Worm (Caenorhabditis elegans) whole organism, mixed stage, embryonic: ENCODE measurements around the gene sru-19.

Source experiments
- M03D4.4 ChIP-seq: sonication (generic microtip); optimal IDR thresholded peaks from 2 replicates; lab custom pipeline; 2017; ENCODE audit warnings: mild to moderate bottlenecking, missing genetic modification characterization, missing compliant biosample characterization
- cnd-1 ChIP-seq: fragments of 200-800 bp; sonication (Bioruptor generic); optimal IDR thresholded peaks from 2 replicates; lab custom pipeline; 2018; ENCODE audit warnings: mild to moderate bottlenecking, missing genetic modification characterization, missing compliant biosample characterization
- elt-3 ChIP-seq: fragments of 150-350 bp; optimal IDR thresholded peaks from 2 replicates; lab custom pipeline; 2014; ENCODE audit warnings: missing biosample characterization, missing genetic modification characterization
- lin-13 ChIP-seq: fragments of 150-350 bp; optimal IDR thresholded peaks from 2 replicates; lab custom pipeline; 2014; ENCODE audit warnings: missing biosample characterization, missing genetic modification characterization
- lsy-2 ChIP-seq: fragments of 150-350 bp; optimal IDR thresholded peaks from 2 replicates; lab custom pipeline; 2014; ENCODE audit warnings: missing biosample characterization, missing genetic modification characterization
- nhr-237 ChIP-seq: fragments of 150-350 bp; optimal IDR thresholded peaks from 2 replicates; lab custom pipeline; 2014; ENCODE audit warnings: missing biosample characterization, missing genetic modification characterization

DNA sequence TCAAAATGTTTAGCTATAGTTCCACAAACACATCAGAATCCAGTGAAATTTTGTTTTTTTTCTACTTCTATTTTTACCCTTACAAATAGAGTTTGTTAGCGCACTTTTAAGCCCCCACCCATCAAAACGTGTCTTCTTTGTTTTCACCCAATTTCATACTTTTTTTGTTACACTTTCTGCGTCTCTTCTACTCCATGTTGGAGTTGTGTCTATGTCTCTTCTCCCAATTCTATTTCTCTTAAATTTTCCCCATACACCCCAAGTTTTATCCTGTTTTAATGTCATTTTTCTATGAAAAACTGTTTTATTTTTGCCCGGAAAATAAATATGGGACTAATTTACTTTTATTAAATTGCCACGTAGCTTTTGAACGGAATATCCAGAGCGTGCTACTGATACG is 47.1 kb downstream of the sru-19 start:
- TF ChIP-seq lsy-2 (tag; lab: Kevin White, UChicago) (no peak), lin-13 (no peak), nhr-237 (tag; lab: Kevin White, UChicago) (no peak), M03D4.4 (tag; lab: Kevin White, UChicago) (no peak), cnd-1 (tag; lab: Kevin White, UChicago) (no peak), elt-3 (tag; lab: Kevin White, UChicago) (no peak)
